Worm (Caenorhabditis elegans) whole organism, midembryonic: ENCODE data around the gene str-209.

Experiments used
- cog-1 ChIP-seq: sonication (generic microtip); optimal IDR thresholded peaks from 2 replicates; lab custom pipeline; 2016; ENCODE audit warnings: missing genetic modification characterization, missing compliant biosample characterization
- flt-1 ChIP-seq: fragments of 200-800 bp; sonication (Bioruptor generic); IDR thresholded peaks from 2 replicates; pipeline ENCODE4 v1.3.6; 2022; ENCODE audit warnings: missing genetic modification characterization, missing compliant biosample characterization
- klf-2 ChIP-seq: fragments of 200-800 bp; sonication (Bioruptor generic); conservative IDR thresholded peaks from 2 replicates; pipeline ENCODE4 v1.3.6; 2022; ENCODE audit warnings: missing genetic modification reagents, missing genetic modification characterization, missing compliant biosample characterization
- med-1 ChIP-seq: sonication (generic microtip); optimal IDR thresholded peaks from 2 replicates; lab custom pipeline; 2017; ENCODE audit warnings: missing genetic modification characterization, mild to moderate bottlenecking, missing compliant biosample characterization, antibody characterized with exemption, missing genetic modification reagents; ENCODE audit not compliant: insufficient read depth
- ref-1 ChIP-seq: fragments of 200-800 bp; sonication (Bioruptor generic); conservative IDR thresholded peaks from 2 replicates; pipeline ENCODE4 v1.3.6; 2022; ENCODE audit warnings: missing genetic modification reagents, missing genetic modification characterization, missing compliant biosample characterization
- tab-1 ChIP-seq: fragments of 200-800 bp; sonication (Bioruptor generic); IDR thresholded peaks from 2 replicates; pipeline ENCODE4 v1.3.6; 2022; ENCODE audit warnings: missing genetic modification characterization, missing compliant biosample characterization
- ztf-29 ChIP-seq: fragments of 200-800 bp; sonication (Bioruptor generic); IDR thresholded peaks from 2 replicates; pipeline ENCODE4 v1.3.6; 2022; ENCODE audit warnings: missing genetic modification reagents, missing genetic modification characterization, missing compliant biosample characterization

DNA sequence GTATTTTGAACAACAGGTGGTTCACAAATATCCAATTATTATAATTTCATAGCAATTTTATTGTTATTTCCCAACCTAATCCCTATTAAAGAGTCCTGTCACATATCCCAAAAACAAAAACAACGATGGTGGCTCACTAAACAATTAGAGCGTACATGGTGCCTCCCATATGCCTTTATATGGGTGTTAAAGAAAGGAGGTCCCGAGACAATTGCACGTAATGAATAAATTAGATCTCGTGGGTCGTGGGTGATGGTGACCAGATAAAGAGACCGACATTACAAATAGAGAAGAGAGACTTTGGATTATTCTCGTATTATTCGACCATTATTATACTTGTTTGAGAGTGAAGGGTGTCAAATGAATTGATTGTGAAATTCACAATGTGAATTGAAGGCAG lies 18.5 kb downstream of the str-209 start:
- no peak for TF ChIP-seq tab-1 (GFP tag; lab: Robert Waterston, UW)
- TF ChIP-seq klf-2 = no peak
- TF ChIP-seq flt-1 (GFP tag; lab: Robert Waterston, UW) = no peak
- no peak for TF ChIP-seq ref-1 (GFP tag; lab: Robert Waterston, UW)
- TF ChIP-seq ztf-29 = no peak
- TF ChIP-seq med-1 (GFP tag; lab: Kevin White, UChicago) = no peak
- peak; percentile 6 for TF ChIP-seq cog-1 (tag; lab: Kevin White, UChicago)
